Comparison of ENCODE assay signal across 1 fruit fly cellular context in genomic region chr3L:15508233-15508632, dm6.
A peak's percentile ranks its signal among the peaks of the same experiment; 100 is the strongest.
TF ChIP-seq lines count a peak whose summit lies in the region.

Gene CG7841, minus strand, starts transcription at chr3L:15508252.

TF ChIP-seq in whole organism, embryonic, 481 proteins besides CTCF, POLR2A, EP300 and RAD21 (continued from another document and continues in another):
- TF ChIP-seq CG6689 (GFP tag; IDR thresholded peaks at IDR 0.05; lab: Robert Waterston, UW) (peak; percentile 96), CG1832 (GFP tag; optimal IDR thresholded peaks at IDR 0.05; lab: Kevin White, UChicago) (no peak), CG33557 (GFP tag; optimal IDR thresholded peaks at IDR 0.05; lab: Kevin White, UChicago) (peak; percentile 98), CG18476 (GFP tag; optimal IDR thresholded peaks at IDR 0.05; lab: Kevin White, UChicago) (peak; percentile 97), CG10543 (GFP tag; optimal IDR thresholded peaks at IDR 0.05; lab: Kevin White, UChicago) (peak; percentile 99), pum (GFP tag; optimal IDR thresholded peaks at IDR 0.05; lab: Kevin White, UChicago) (peak; percentile 95), CG3065 (GFP tag; optimal IDR thresholded peaks at IDR 0.05; lab: Kevin White, UChicago) (peak; percentile 92), esg (GFP tag; conservative IDR thresholded peaks at IDR 0.05; lab: Robert Waterston, UW) (peak; percentile 94), Opbp (GFP tag; IDR thresholded peaks at IDR 0.05; lab: Robert Waterston, UW; ENCODE audit: partially characterized antibody) (no peak), Lim3 (GFP tag; IDR thresholded peaks at IDR 0.05; lab: Robert Waterston, UW) (no peak; the same call in 1 of the 2 replicates), CG4707 (GFP tag; optimal IDR thresholded peaks at IDR 0.05; lab: Kevin White, UChicago) (peak; percentile 96), mirr (GFP tag; optimal IDR thresholded peaks at IDR 0.05; lab: Kevin White, UChicago) (peak; percentile 99), CG5180 (GFP tag; optimal IDR thresholded peaks at IDR 0.05; lab: Kevin White, UChicago) (peak; percentile 93), Nf-YB (GFP tag; optimal IDR thresholded peaks at IDR 0.05; lab: Kevin White, UChicago) (peak; percentile 89), Chrac-16 (GFP tag; optimal IDR thresholded peaks at IDR 0.05; lab: Kevin White, UChicago) (peak; percentile 96), CG14014 (GFP tag; IDR thresholded peaks at IDR 0.05; lab: Robert Waterston, UW) (peak; percentile 96), Hmx (GFP tag; optimal IDR thresholded peaks at IDR 0.05; lab: Kevin White, UChicago) (peak; percentile 93), CG10147 (GFP tag; optimal IDR thresholded peaks at IDR 0.05; lab: Kevin White, UChicago) (peak; percentile 98), tio (GFP tag; optimal IDR thresholded peaks at IDR 0.05; lab: Kevin White, UChicago) (peak; percentile 89), CG33213 (GFP tag; optimal IDR thresholded peaks at IDR 0.05; lab: Kevin White, UChicago) (peak; percentile 97), CG6175 (GFP tag; IDR thresholded peaks at IDR 0.05; lab: Robert Waterston, UW) (no peak; the same call in 1 of the 3 replicates), peb (GFP tag; IDR thresholded peaks at IDR 0.05; lab: Robert Waterston, UW) (peak; percentile 79), Drgx (GFP tag; IDR thresholded peaks at IDR 0.05; lab: Robert Waterston, UW) (peak; percentile 98), ATbp (GFP tag; optimal IDR thresholded peaks at IDR 0.05; lab: Kevin White, UChicago) (peak; percentile 96), Oaz (GFP tag; IDR thresholded peaks at IDR 0.05; lab: Robert Waterston, UW) (peak; percentile 93), Side (GFP tag; optimal IDR thresholded peaks at IDR 0.05; lab: Kevin White, UChicago) (peak; percentile 98), Atf-2 (GFP tag; optimal IDR thresholded peaks at IDR 0.05; lab: Kevin White, UChicago) (peak; percentile 94), toy (GFP tag; IDR thresholded peaks at IDR 0.05; lab: Robert Waterston, UW) (no peak; the same call in 1 of the 2 replicates), CG11398 (GFP tag; optimal IDR thresholded peaks at IDR 0.05; lab: Kevin White, UChicago) (peak; percentile 96), TFAM (GFP tag; optimal IDR thresholded peaks at IDR 0.05; lab: Kevin White, UChicago) (peak; percentile 89), schlank (tag; optimal IDR thresholded peaks at IDR 0.05; lab: Kevin White, UChicago) (peak; percentile 97), lmd (GFP tag; IDR thresholded peaks at IDR 0.05; lab: Robert Waterston, UW) (peak; percentile 95), Meics (GFP tag; optimal IDR thresholded peaks at IDR 0.05; lab: Kevin White, UChicago) (peak; percentile 98), CG7372 (GFP tag; IDR thresholded peaks at IDR 0.05; lab: Robert Waterston, UW) (peak; percentile 95), CG2889 (GFP tag; IDR thresholded peaks at IDR 0.05; lab: Robert Waterston, UW) (peak; percentile 86), sug (tag; optimal IDR thresholded peaks at IDR 0.05; lab: Kevin White, UChicago) (peak; percentile 99), CG3726 (GFP tag; IDR thresholded peaks at IDR 0.05; lab: Robert Waterston, UW) (no peak; the same call in 2 of the 3 replicates), NC2β (GFP tag; optimal IDR thresholded peaks at IDR 0.05; lab: Kevin White, UChicago) (peak; percentile 98), CG11696 (GFP tag; IDR thresholded peaks at IDR 0.05; lab: Robert Waterston, UW) (peak; percentile 91), pb (GFP tag; optimal IDR thresholded peaks at IDR 0.05; lab: Kevin White, UChicago) (peak; percentile 95), CG13894 (tag; optimal IDR thresholded peaks at IDR 0.05; lab: Kevin White, UChicago) (peak; percentile 98), HLH54F (GFP tag; optimal IDR thresholded peaks at IDR 0.05; lab: Kevin White, UChicago) (peak; percentile 97), CG12769 (tag; optimal IDR thresholded peaks at IDR 0.05; lab: Kevin White, UChicago) (peak; percentile 98), CG9727 (GFP tag; optimal IDR thresholded peaks at IDR 0.05; lab: Kevin White, UChicago) (peak; percentile 99), lilli (GFP tag; optimal IDR thresholded peaks at IDR 0.05; lab: Kevin White, UChicago) (peak; percentile 98), pho (GFP tag; optimal IDR thresholded peaks at IDR 0.05; lab: Kevin White, UChicago) (peak; percentile 96), hkb (optimal IDR thresholded peaks at IDR 0.05; lab: Kevin White, UChicago) (no peak), hkb (GFP tag; IDR thresholded peaks at IDR 0.05; lab: Robert Waterston, UW) (peak; percentile 99), HLH4C (GFP tag; IDR thresholded peaks at IDR 0.05; lab: Robert Waterston, UW; ENCODE audit: partially characterized antibody) (no peak), CG6683 (GFP tag; optimal IDR thresholded peaks at IDR 0.05; lab: Kevin White, UChicago) (peak; percentile 97), Fer1 (GFP tag; optimal IDR thresholded peaks at IDR 0.05; lab: Kevin White, UChicago) (peak; percentile 99), Usf (GFP tag; optimal IDR thresholded peaks at IDR 0.05; lab: Kevin White, UChicago) (peak; percentile 93), CG7987 (GFP tag; optimal IDR thresholded peaks at IDR 0.05; lab: Kevin White, UChicago) (peak; percentile 97), Stat92E (GFP tag; optimal IDR thresholded peaks at IDR 0.05; lab: Kevin White, UChicago) (peak in 1 of 3 experiments; percentile 95), CG4854 (GFP tag; optimal IDR thresholded peaks at IDR 0.05; lab: Kevin White, UChicago) (peak; percentile 97), CG13296 (GFP tag; optimal IDR thresholded peaks at IDR 0.05; lab: Kevin White, UChicago) (peak; percentile 99), CkIIα-i1 (GFP tag; IDR thresholded peaks at IDR 0.05; lab: Robert Waterston, UW) (no peak), sob (GFP tag; IDR thresholded peaks at IDR 0.05; lab: Robert Waterston, UW) (peak; percentile 95), amos (GFP tag; IDR thresholded peaks at IDR 0.05; lab: Robert Waterston, UW; ENCODE audit: partially characterized antibody) (no peak), slp2 (GFP tag; optimal IDR thresholded peaks at IDR 0.05; lab: Kevin White, UChicago) (peak; percentile 92), H2.0 (GFP tag; IDR thresholded peaks at IDR 0.05; lab: Robert Waterston, UW) (peak; percentile 92), gro (GFP tag; optimal IDR thresholded peaks at IDR 0.05; lab: Kevin White, UChicago) (peak; percentile 99), Fer2 (tag; optimal IDR thresholded peaks at IDR 0.05; lab: Kevin White, UChicago) (peak; percentile 96), E2f1 (GFP tag; IDR thresholded peaks at IDR 0.05; lab: Robert Waterston, UW) (peak; percentile 93), CG15073 (GFP tag; optimal IDR thresholded peaks at IDR 0.05; lab: Kevin White, UChicago) (peak; percentile 61), Xbp1 (GFP tag; optimal IDR thresholded peaks at IDR 0.05; lab: Kevin White, UChicago) (peak; percentile 97), gcm (GFP tag; optimal IDR thresholded peaks at IDR 0.05; lab: Kevin White, UChicago) (peak; percentile 99), Pdp1 (GFP tag; optimal IDR thresholded peaks at IDR 0.05; lab: Kevin White, UChicago) (peak; percentile 93 to 97), CG17612 (GFP tag; IDR thresholded peaks at IDR 0.05; lab: Robert Waterston, UW) (peak; percentile 83; the same call in 1 of the 2 replicates), sim (GFP tag; IDR thresholded peaks at IDR 0.05; lab: Robert Waterston, UW) (peak; percentile 97), zen2 (GFP tag; IDR thresholded peaks at IDR 0.05; lab: Robert Waterston, UW; ENCODE audit: partially characterized antibody) (no peak), Xrp1 (GFP tag; IDR thresholded peaks at IDR 0.05; lab: Robert Waterston, UW) (peak; percentile 98), CG7928 (GFP tag; optimal IDR thresholded peaks at IDR 0.05; lab: Kevin White, UChicago) (peak; percentile 83), ttk (GFP tag; IDR thresholded peaks at IDR 0.05; lab: Robert Waterston, UW) (peak; percentile 94), Hsf (GFP tag; optimal IDR thresholded peaks at IDR 0.05; lab: Kevin White, UChicago) (peak; percentile 98), CG32532 (GFP tag; IDR thresholded peaks at IDR 0.05; lab: Robert Waterston, UW) (peak; percentile 97), psq (GFP tag; optimal IDR thresholded peaks at IDR 0.05; lab: Kevin White, UChicago) (peak; percentile 72), NfI (GFP tag; optimal IDR thresholded peaks at IDR 0.05; lab: Kevin White, UChicago) (peak; percentile 98), CG10209 (GFP tag; optimal IDR thresholded peaks at IDR 0.05; lab: Kevin White, UChicago) (peak; percentile 97), dan (GFP tag; IDR thresholded peaks at IDR 0.05; lab: Robert Waterston, UW) (no peak), CG42726 (GFP tag; IDR thresholded peaks at IDR 0.05; lab: Robert Waterston, UW; ENCODE audit: partially characterized antibody) (0 out of 2 replicates have a peak, but pooled peaks have one; percentile 4), CG31441 (GFP tag; IDR thresholded peaks at IDR 0.05; lab: Robert Waterston, UW) (peak; percentile 98), CG6654 (GFP tag; optimal IDR thresholded peaks at IDR 0.05; lab: Kevin White, UChicago) (peak; percentile 88), h (optimal IDR thresholded peaks at IDR 0.05; lab: Kevin White, UChicago) (no peak), fd102C (GFP tag; optimal IDR thresholded peaks at IDR 0.05; lab: Kevin White, UChicago) (peak; percentile 94), HLH3B (GFP tag; IDR thresholded peaks at IDR 0.05; lab: Robert Waterston, UW) (peak; percentile 96; the same call in 1 of the 2 replicates), CG2678 (tag; optimal IDR thresholded peaks at IDR 0.05; lab: Kevin White, UChicago) (peak; percentile 99), CG14710 (tag; optimal IDR thresholded peaks at IDR 0.05; lab: Kevin White, UChicago) (peak; percentile 100), gcm2 (GFP tag; optimal IDR thresholded peaks at IDR 0.05; lab: Kevin White, UChicago) (peak; percentile 96), CG12236 (GFP tag; optimal IDR thresholded peaks at IDR 0.05; lab: Kevin White, UChicago) (peak; percentile 96), CG31388 (GFP tag; optimal IDR thresholded peaks at IDR 0.05; lab: Kevin White, UChicago) (peak; percentile 89), Trl (optimal IDR thresholded peaks at IDR 0.05; lab: Kevin White, UChicago) (no peak), Trl (GFP tag; optimal IDR thresholded peaks at IDR 0.05; lab: Kevin White, UChicago) (peak; percentile 97), phol (tag; optimal IDR thresholded peaks at IDR 0.05; lab: Kevin White, UChicago) (peak; percentile 97), CG9797 (GFP tag; optimal IDR thresholded peaks at IDR 0.05; lab: Kevin White, UChicago) (peak; percentile 66), Fer3 (tag; optimal IDR thresholded peaks at IDR 0.05; lab: Kevin White, UChicago) (peak; percentile 98), CG18262 (tag; optimal IDR thresholded peaks at IDR 0.05; lab: Kevin White, UChicago) (peak; percentile 99), NK7.1 (GFP tag; optimal IDR thresholded peaks at IDR 0.05; lab: Kevin White, UChicago) (peak; percentile 97), aop (GFP tag; IDR thresholded peaks at IDR 0.05; lab: Robert Waterston, UW) (peak; percentile 87), trh (GFP tag; optimal IDR thresholded peaks at IDR 0.05; lab: Kevin White, UChicago) (peak; percentile 92), D19A (tag; optimal IDR thresholded peaks at IDR 0.05; lab: Kevin White, UChicago) (peak; percentile 97), lov (optimal IDR thresholded peaks at IDR 0.05; lab: Kevin White, UChicago) (no peak), lov (GFP tag; IDR thresholded peaks at IDR 0.05; lab: Robert Waterston, UW) (peak; percentile 97), CG3163 (GFP tag; optimal IDR thresholded peaks at IDR 0.05; lab: Kevin White, UChicago) (peak; percentile 88), sqz (GFP tag; optimal IDR thresholded peaks at IDR 0.05; lab: Kevin White, UChicago) (peak; percentile 97), CG12942 (GFP tag; optimal IDR thresholded peaks at IDR 0.05; lab: Kevin White, UChicago) (peak; percentile 94), Nf-YC (tag; optimal IDR thresholded peaks at IDR 0.05; lab: Kevin White, UChicago) (peak; percentile 92), nerfin-2 (GFP tag; IDR thresholded peaks at IDR 0.05; lab: Robert Waterston, UW; ENCODE audit: partially characterized antibody) (no peak), gem (tag; optimal IDR thresholded peaks at IDR 0.05; lab: Kevin White, UChicago) (peak; percentile 99), jumu (GFP tag; optimal IDR thresholded peaks at IDR 0.05; lab: Kevin White, UChicago) (peak; percentile 96), Kr (GFP tag; optimal IDR thresholded peaks at IDR 0.05; lab: Kevin White, UChicago) (peak; percentile 85), CG13287 (GFP tag; IDR thresholded peaks at IDR 0.05; lab: Robert Waterston, UW; ENCODE audit: partially characterized antibody) (peak; percentile 42; the same call in 1 of the 2 replicates), CG15696 (tag; optimal IDR thresholded peaks at IDR 0.05; lab: Kevin White, UChicago) (peak; percentile 98), CG8944 (GFP tag; optimal IDR thresholded peaks at IDR 0.05; lab: Kevin White, UChicago) (peak; percentile 93), bsh (GFP tag; optimal IDR thresholded peaks at IDR 0.05; lab: Kevin White, UChicago) (peak; percentile 96 to 99), otp (GFP tag; IDR thresholded peaks at IDR 0.05; lab: Robert Waterston, UW) (peak; percentile 96), nau (GFP tag; optimal IDR thresholded peaks at IDR 0.05; lab: Kevin White, UChicago) (peak; percentile 96), ara (GFP tag; IDR thresholded peaks at IDR 0.05; lab: Robert Waterston, UW) (peak; percentile 96), sens (GFP tag; lab: Kevin White, UChicago) (peak; percentile 99), Doc2 (GFP tag; IDR thresholded peaks at IDR 0.05; lab: Robert Waterston, UW) (no peak), slbo (GFP tag; IDR thresholded peaks at IDR 0.05; lab: Robert Waterston, UW) (peak; percentile 94), CG3995 (GFP tag; optimal IDR thresholded peaks at IDR 0.05; lab: Kevin White, UChicago) (peak; percentile 80), nom (GFP tag; optimal IDR thresholded peaks at IDR 0.05; lab: Kevin White, UChicago) (peak; percentile 98), CG15514 (GFP tag; optimal IDR thresholded peaks at IDR 0.05; lab: Kevin White, UChicago) (peak; percentile 95), CG9876 (GFP tag; optimal IDR thresholded peaks at IDR 0.05; lab: Kevin White, UChicago) (peak; percentile 86), CG11247 (GFP tag; IDR thresholded peaks at IDR 0.05; lab: Robert Waterston, UW) (peak; percentile 92), D (optimal IDR thresholded peaks at IDR 0.05; lab: Kevin White, UChicago) (no peak), D (GFP tag; optimal IDR thresholded peaks at IDR 0.05; lab: Kevin White, UChicago) (peak; percentile 97), CG15601 (tag; optimal IDR thresholded peaks at IDR 0.05; lab: Kevin White, UChicago) (peak; percentile 97), cwo (GFP tag; optimal IDR thresholded peaks at IDR 0.05; lab: Kevin White, UChicago) (peak; percentile 99), Neu2 (GFP tag; optimal IDR thresholded peaks at IDR 0.05; lab: Kevin White, UChicago; ENCODE audit: borderline replicate concordance) (peak; percentile 91)
